Fruit fly (Drosophila melanogaster): ENCODE results near the gene CG31975.

Gene CG31975

dm6 chr2L:131466-132270 is 9.1 kb downstream of the CG31975 start, which contains the start of gene Gs1 (continued):
- TF ChIP-seq bowl (GFP tag; IDR thresholded peaks at IDR 0.05) (no peak), unpg (GFP tag; optimal IDR thresholded peaks at IDR 0.05) (peak; percentile 47), CG9817 (tag; optimal IDR thresholded peaks at IDR 0.05) (no peak), dmrt99B (tag; optimal IDR thresholded peaks at IDR 0.05) (peak; percentile 33), CG11456 (GFP tag; IDR thresholded peaks at IDR 0.05) (no peak), CG18599 (GFP tag; optimal IDR thresholded peaks at IDR 0.05) (peak; percentile 71), Six4 (GFP tag; optimal IDR thresholded peaks at IDR 0.05) (no peak), CG9876 (GFP tag; optimal IDR thresholded peaks at IDR 0.05) (no peak), gt (GFP tag; IDR thresholded peaks at IDR 0.05) (no peak), CG13894 (tag; optimal IDR thresholded peaks at IDR 0.05) (peak; percentile 67), CG7839 (tag; optimal IDR thresholded peaks at IDR 0.05) (peak; percentile 6), Blimp-1 (GFP tag; optimal IDR thresholded peaks at IDR 0.05) (peak; percentile 87), Doc3 (GFP tag; IDR thresholded peaks at IDR 0.05; ENCODE audit: partially characterized antibody) (peak; percentile 14; the same call in 1 of the 3 replicates), scrt (GFP tag; optimal IDR thresholded peaks at IDR 0.05) (peak; percentile 41), ap (GFP tag; IDR thresholded peaks at IDR 0.05) (no peak), pros (GFP tag; optimal IDR thresholded peaks at IDR 0.05) (peak; percentile 57), wdn (GFP tag; IDR thresholded peaks at IDR 0.05) (no peak), Hmr (GFP tag; optimal IDR thresholded peaks at IDR 0.05) (peak; percentile 67), Oaz (GFP tag; IDR thresholded peaks at IDR 0.05) (no peak), dpn (GFP tag; optimal IDR thresholded peaks at IDR 0.05) (peak; percentile 7 to 29), Xbp1 (GFP tag; optimal IDR thresholded peaks at IDR 0.05) (no peak), usp (GFP tag; optimal IDR thresholded peaks at IDR 0.05) (no peak), CG9609 (GFP tag; optimal IDR thresholded peaks at IDR 0.05) (no peak), stc (GFP tag; IDR thresholded peaks at IDR 0.05) (0 out of 2 replicates have a peak, but pooled peaks have one; percentile 18), Abd-B (GFP tag; optimal IDR thresholded peaks at IDR 0.05) (no peak), Usf (GFP tag; optimal IDR thresholded peaks at IDR 0.05) (no peak), CG17361 (GFP tag; IDR thresholded peaks at IDR 0.05) (no peak), ERR (GFP tag; optimal IDR thresholded peaks at IDR 0.05) (no peak), Sin3A (optimal IDR thresholded peaks at IDR 0.05) (no peak), CG1529 (GFP tag; optimal IDR thresholded peaks at IDR 0.05) (peak; percentile 17), onecut (GFP tag; IDR thresholded peaks at IDR 0.05) (peak; percentile 23; the same call in 1 of the 2 replicates), nerfin-1 (tag; optimal IDR thresholded peaks at IDR 0.05) (no peak), CG42726 (GFP tag; IDR thresholded peaks at IDR 0.05; ENCODE audit: partially characterized antibody) (no peak), CG10147 (GFP tag; optimal IDR thresholded peaks at IDR 0.05) (no peak), gce (GFP tag; IDR thresholded peaks at IDR 0.05) (no peak), jumu (GFP tag; optimal IDR thresholded peaks at IDR 0.05) (no peak), ci (GFP tag; IDR thresholded peaks at IDR 0.05) (peak; percentile 81), chif (GFP tag; optimal IDR thresholded peaks at IDR 0.05) (no peak), Mad (GFP tag; optimal IDR thresholded peaks at IDR 0.05) (no peak), CG16813 (GFP tag; IDR thresholded peaks at IDR 0.05; ENCODE audit: partially characterized antibody) (no peak), org-1 (GFP tag; optimal IDR thresholded peaks at IDR 0.05) (no peak), mld (GFP tag; IDR thresholded peaks at IDR 0.05; ENCODE audit: partially characterized antibody) (no peak), MTF-1 (GFP tag; optimal IDR thresholded peaks at IDR 0.05; ENCODE audit: borderline replicate concordance) (peak; percentile 37), hth (optimal IDR thresholded peaks at IDR 0.05) (no peak), E2f2 (GFP tag; IDR thresholded peaks at IDR 0.05) (peak; percentile 34; the same call in 1 of the 2 replicates), HLH3B (GFP tag; IDR thresholded peaks at IDR 0.05) (no peak), Gsc (GFP tag; IDR thresholded peaks at IDR 0.05) (no peak), Doc2 (GFP tag; IDR thresholded peaks at IDR 0.05) (no peak), CG17568 (GFP tag; optimal IDR thresholded peaks at IDR 0.05) (peak; percentile 46)
